Fruit fly (Drosophila melanogaster): ENCODE data around the gene ND-B14.5B.

dm6 chr2L:3114132-3114531 is 31.5 kb downstream of the ND-B14.5B start:
- TF ChIP-seq fd3F (GFP tag; optimal IDR thresholded peaks at IDR 0.05) (peak; percentile 10), dm (GFP tag; optimal IDR thresholded peaks at IDR 0.05) (no peak), CG4328 (GFP tag; optimal IDR thresholded peaks at IDR 0.05) (no peak), rib (GFP tag; IDR thresholded peaks at IDR 0.05) (no peak), Eip74EF (GFP tag; optimal IDR thresholded peaks at IDR 0.05) (no peak), da (GFP tag; optimal IDR thresholded peaks at IDR 0.05) (peak; percentile 1), salm (tag; optimal IDR thresholded peaks at IDR 0.05) (no peak), CG14965 (GFP tag; optimal IDR thresholded peaks at IDR 0.05; ENCODE audit: borderline replicate concordance) (no peak), pan (optimal IDR thresholded peaks at IDR 0.05) (no peak), pan (GFP tag; optimal IDR thresholded peaks at IDR 0.05 in 1 of 2, IDR thresholded peaks at IDR 0.05 in 1 of 2) (no peak), h (optimal IDR thresholded peaks at IDR 0.05) (no peak), bsh (GFP tag; optimal IDR thresholded peaks at IDR 0.05) (no peak), hth (optimal IDR thresholded peaks at IDR 0.05) (no peak), Opbp (GFP tag; IDR thresholded peaks at IDR 0.05; ENCODE audit: partially characterized antibody) (no peak), ac (GFP tag; optimal IDR thresholded peaks at IDR 0.05) (no peak)

Data from whole organism, embryonic.